Fruit fly (Drosophila melanogaster): ENCODE measurements around the gene Nup205.

The Nup205 gene

dm6 chrX:19892070-19892469 is 40.1 kb downstream of the Nup205 start:
- TF ChIP-seq sd (tag; optimal IDR thresholded peaks at IDR 0.05), result peak; percentile 78
- TF ChIP-seq sob (GFP tag; IDR thresholded peaks at IDR 0.05), result no peak
- TF ChIP-seq klu (GFP tag; IDR thresholded peaks at IDR 0.05), result no peak
- peak; percentile 51 for TF ChIP-seq Med (GFP tag)
- TF ChIP-seq vvl (GFP tag; IDR thresholded peaks at IDR 0.05), result peak; percentile 38; the same call in 1 of the 2 replicates
- no peak for TF ChIP-seq z (GFP tag; IDR thresholded peaks at IDR 0.05)
- no peak for TF ChIP-seq CG31441 (GFP tag; IDR thresholded peaks at IDR 0.05)
- peak in 1 of 2 experiments; percentile 51 for TF ChIP-seq Eip74EF (GFP tag; optimal IDR thresholded peaks at IDR 0.05)
- no peak for TF ChIP-seq al (GFP tag; IDR thresholded peaks at IDR 0.05)
- TF ChIP-seq corto (GFP tag; optimal IDR thresholded peaks at IDR 0.05), result no peak
- TF ChIP-seq chinmo (GFP tag; IDR thresholded peaks at IDR 0.05; ENCODE audit: partially characterized antibody), result 0 out of 4 replicates have a peak, but pooled peaks have one; percentile 50
- no peak for TF ChIP-seq CG17568 (GFP tag; optimal IDR thresholded peaks at IDR 0.05)
- TF ChIP-seq NC2β (GFP tag; optimal IDR thresholded peaks at IDR 0.05), result no peak
- 0 out of 3 replicates have a peak, but pooled peaks have one; percentile 21 for TF ChIP-seq sr (GFP tag; IDR thresholded peaks at IDR 0.05)
- peak; percentile 67 for TF ChIP-seq CG12769 (tag; optimal IDR thresholded peaks at IDR 0.05)

dm6 chrX:19897328-19897990 is 45.4 kb downstream of the Nup205 start:
- TF ChIP-seq Sry-β (GFP tag; optimal IDR thresholded peaks at IDR 0.05), result peak; percentile 90
- peak; percentile 42; the same call in 1 of the 2 replicates for TF ChIP-seq Xrp1 (GFP tag; IDR thresholded peaks at IDR 0.05)
- no peak for TF ChIP-seq eve (GFP tag; optimal IDR thresholded peaks at IDR 0.05)
- TF ChIP-seq Xbp1 (GFP tag; optimal IDR thresholded peaks at IDR 0.05), result no peak
- TF ChIP-seq p53 (GFP tag; optimal IDR thresholded peaks at IDR 0.05), result peak; percentile 68
- no peak for TF ChIP-seq CG6689 (GFP tag; IDR thresholded peaks at IDR 0.05)
- no peak for TF ChIP-seq unpg (GFP tag; optimal IDR thresholded peaks at IDR 0.05)
- peak; percentile 1 for TF ChIP-seq CG13624 (GFP tag; optimal IDR thresholded peaks at IDR 0.05)
- TF ChIP-seq dpn (GFP tag; optimal IDR thresholded peaks at IDR 0.05), result no peak
- no peak for TF ChIP-seq CG8290 (GFP tag; optimal IDR thresholded peaks at IDR 0.05)
- peak in 1 of 2 experiments; percentile 19 for TF ChIP-seq CG8290 (tag; optimal IDR thresholded peaks at IDR 0.05)
- TF ChIP-seq dm (GFP tag; optimal IDR thresholded peaks at IDR 0.05), result peak; percentile 9
- peak; percentile 11 for TF ChIP-seq CHES-1-like (GFP tag; optimal IDR thresholded peaks at IDR 0.05)
- TF ChIP-seq pum (GFP tag; optimal IDR thresholded peaks at IDR 0.05), result no peak
- TF ChIP-seq cg (GFP tag; optimal IDR thresholded peaks at IDR 0.05), result peak; percentile 20
- no peak for TF ChIP-seq lmd (GFP tag; IDR thresholded peaks at IDR 0.05)
- no peak for TF ChIP-seq CG12236 (GFP tag; optimal IDR thresholded peaks at IDR 0.05)
- TF ChIP-seq vnd (GFP tag; IDR thresholded peaks at IDR 0.05; ENCODE audit: partially characterized antibody), result 0 out of 3 replicates have a peak, but pooled peaks have one; percentile 9
- TF ChIP-seq CG16779 (GFP tag; IDR thresholded peaks at IDR 0.05), result no peak
- TF ChIP-seq CTCF (GFP tag; optimal IDR thresholded peaks at IDR 0.05), result peak; percentile 87
- TF ChIP-seq Taf1 (GFP tag; IDR thresholded peaks at IDR 0.05), result no peak
- no peak for TF ChIP-seq wdn (GFP tag; IDR thresholded peaks at IDR 0.05)
- TF ChIP-seq CG14710 (tag; optimal IDR thresholded peaks at IDR 0.05), result no peak
- peak; percentile 15 for TF ChIP-seq CG10543 (GFP tag; optimal IDR thresholded peaks at IDR 0.05)
- TF ChIP-seq CG7556 (GFP tag; optimal IDR thresholded peaks at IDR 0.05), result peak; percentile 18
- peak; percentile 1 for TF ChIP-seq shn (GFP tag; optimal IDR thresholded peaks at IDR 0.05)
- TF ChIP-seq CG1603 (tag; optimal IDR thresholded peaks at IDR 0.05), result peak; percentile 41
- TF ChIP-seq Camta (GFP tag; optimal IDR thresholded peaks at IDR 0.05), result no peak
- no peak for TF ChIP-seq CG2120 (GFP tag; optimal IDR thresholded peaks at IDR 0.05)
- TF ChIP-seq HmgD (GFP tag; optimal IDR thresholded peaks at IDR 0.05), result no peak
- peak; percentile 20 for TF ChIP-seq BEAF-32 (GFP tag; optimal IDR thresholded peaks at IDR 0.05)
- TF ChIP-seq CG15479 (GFP tag; optimal IDR thresholded peaks at IDR 0.05), result peak; percentile 39
- no peak for TF ChIP-seq CG14441 (GFP tag; IDR thresholded peaks at IDR 0.05)
- TF ChIP-seq sens (GFP tag), result peak; percentile 58
- TF ChIP-seq Lpt (GFP tag; optimal IDR thresholded peaks at IDR 0.05), result no peak
- TF ChIP-seq Med (GFP tag), result peak; percentile 3
- no peak for TF ChIP-seq Pdp1 (GFP tag; optimal IDR thresholded peaks at IDR 0.05)

Data from whole organism, embryonic.